Fruit fly (Drosophila melanogaster): ENCODE data around the gene mfrn.
A peak's percentile ranks its signal among the peaks of the same experiment; 100 is the strongest.

The mfrn gene

dm6 chr3R:27988647-27989430 lies 41.0 kb upstream of the mfrn start (continued):
- TF ChIP-seq gcm2 (GFP tag; optimal IDR thresholded peaks at IDR 0.05) = no peak
- TF ChIP-seq CG11093 (GFP tag; IDR thresholded peaks at IDR 0.05) = 0 out of 3 replicates have a peak, but pooled peaks have one; percentile 12
- no peak for TF ChIP-seq D (optimal IDR thresholded peaks at IDR 0.05)
- peak; percentile 24 for TF ChIP-seq D (GFP tag; optimal IDR thresholded peaks at IDR 0.05)
- TF ChIP-seq tio (GFP tag; optimal IDR thresholded peaks at IDR 0.05) = peak; percentile 40
- TF ChIP-seq CG18619 (GFP tag; optimal IDR thresholded peaks at IDR 0.05) = peak; percentile 57
- TF ChIP-seq fd3F (GFP tag; optimal IDR thresholded peaks at IDR 0.05) = peak; percentile 19
- peak; percentile 15 for TF ChIP-seq Hsf (GFP tag; optimal IDR thresholded peaks at IDR 0.05)
- peak; percentile 26 for TF ChIP-seq ewg (GFP tag; optimal IDR thresholded peaks at IDR 0.05)
- peak; percentile 15 for TF ChIP-seq PHDP (tag; optimal IDR thresholded peaks at IDR 0.05)
- peak; percentile 6 for TF ChIP-seq CG17359 (tag; optimal IDR thresholded peaks at IDR 0.05)
- peak; percentile 38; the same call in 1 of the 2 replicates for TF ChIP-seq Taf1 (GFP tag; IDR thresholded peaks at IDR 0.05)
- TF ChIP-seq CG13424 (tag; optimal IDR thresholded peaks at IDR 0.05) = peak; percentile 18
- peak; percentile 38 for TF ChIP-seq cato (GFP tag; optimal IDR thresholded peaks at IDR 0.05; ENCODE audit: borderline replicate concordance)
- TF ChIP-seq wdn (GFP tag; IDR thresholded peaks at IDR 0.05) = peak; percentile 46; the same call in 1 of the 2 replicates
- peak; percentile 55 for TF ChIP-seq CG11085 (GFP tag; IDR thresholded peaks at IDR 0.05)
- peak; percentile 69 for TF ChIP-seq CG7556 (GFP tag; optimal IDR thresholded peaks at IDR 0.05)
- TF ChIP-seq CG15696 (tag; optimal IDR thresholded peaks at IDR 0.05) = no peak
- TF ChIP-seq Deaf1 (tag; optimal IDR thresholded peaks at IDR 0.05) = no peak
- peak; percentile 45 for TF ChIP-seq CG9876 (GFP tag; optimal IDR thresholded peaks at IDR 0.05)
- TF ChIP-seq CG4424 (GFP tag; optimal IDR thresholded peaks at IDR 0.05) = peak; percentile 60
- peak; percentile 45; the same call in 1 of the 3 replicates for TF ChIP-seq CG2889 (GFP tag; IDR thresholded peaks at IDR 0.05)
- peak; percentile 58 for TF ChIP-seq CG7786 (GFP tag; optimal IDR thresholded peaks at IDR 0.05)
- TF ChIP-seq Ravus (GFP tag; IDR thresholded peaks at IDR 0.05) = no peak
- peak; percentile 44; the same call in 2 of the 3 replicates for TF ChIP-seq zfh1 (GFP tag; IDR thresholded peaks at IDR 0.05)
- TF ChIP-seq Dbx (GFP tag; IDR thresholded peaks at IDR 0.05) = peak; percentile 61; the same call in 1 of the 3 replicates
- peak; percentile 37 for TF ChIP-seq Six4 (GFP tag; optimal IDR thresholded peaks at IDR 0.05)
- peak; percentile 9 for TF ChIP-seq pum (GFP tag; optimal IDR thresholded peaks at IDR 0.05)
- peak; percentile 67; the same call in 2 of the 3 replicates for TF ChIP-seq ci (GFP tag; IDR thresholded peaks at IDR 0.05)
- TF ChIP-seq al (GFP tag; IDR thresholded peaks at IDR 0.05) = no peak
- peak; percentile 38 for TF ChIP-seq CG3281 (GFP tag; optimal IDR thresholded peaks at IDR 0.05)
- peak; percentile 56 for TF ChIP-seq CTCF (GFP tag; optimal IDR thresholded peaks at IDR 0.05)
- TF ChIP-seq CG5245 (GFP tag; optimal IDR thresholded peaks at IDR 0.05) = no peak
- TF ChIP-seq CG18599 (GFP tag; optimal IDR thresholded peaks at IDR 0.05) = peak; percentile 15
- peak; percentile 44 for TF ChIP-seq bcd (GFP tag; optimal IDR thresholded peaks at IDR 0.05)
- no peak for TF ChIP-seq unc-4 (GFP tag; IDR thresholded peaks at IDR 0.05; ENCODE audit: partially characterized antibody)
- no peak for TF ChIP-seq CG17802 (tag; optimal IDR thresholded peaks at IDR 0.05)
- no peak for TF ChIP-seq C15 (GFP tag; IDR thresholded peaks at IDR 0.05)
- peak; percentile 46; the same call in 1 of the 2 replicates for TF ChIP-seq CG6689 (GFP tag; IDR thresholded peaks at IDR 0.05)
- peak; percentile 39; the same call in 2 of the 3 replicates for TF ChIP-seq B-H1 (GFP tag; IDR thresholded peaks at IDR 0.05)
- TF ChIP-seq HLH4C (GFP tag; IDR thresholded peaks at IDR 0.05; ENCODE audit: partially characterized antibody) = no peak
- peak in 1 of 2 experiments; percentile 53 for TF ChIP-seq chif (GFP tag; optimal IDR thresholded peaks at IDR 0.05)
- peak; percentile 13 for TF ChIP-seq Usf (GFP tag; optimal IDR thresholded peaks at IDR 0.05)
- peak; percentile 20; the same call in 1 of the 2 replicates for TF ChIP-seq CG31224 (GFP tag; IDR thresholded peaks at IDR 0.05)
- peak; percentile 58 for TF ChIP-seq CG14441 (GFP tag; IDR thresholded peaks at IDR 0.05)
- TF ChIP-seq CG12744 (GFP tag; optimal IDR thresholded peaks at IDR 0.05) = no peak
- TF ChIP-seq row (GFP tag; IDR thresholded peaks at IDR 0.05) = peak; percentile 76
- TF ChIP-seq CG6175 (GFP tag; IDR thresholded peaks at IDR 0.05) = no peak
- TF ChIP-seq Xrp1 (GFP tag; IDR thresholded peaks at IDR 0.05) = 0 out of 2 replicates have a peak, but pooled peaks have one; percentile 34
- peak; percentile 15 for TF ChIP-seq CG10267 (tag; optimal IDR thresholded peaks at IDR 0.05)

All from whole organism, embryonic.